Fruit fly (Drosophila melanogaster): ENCODE measurements around the gene CG5946.

DNA sequence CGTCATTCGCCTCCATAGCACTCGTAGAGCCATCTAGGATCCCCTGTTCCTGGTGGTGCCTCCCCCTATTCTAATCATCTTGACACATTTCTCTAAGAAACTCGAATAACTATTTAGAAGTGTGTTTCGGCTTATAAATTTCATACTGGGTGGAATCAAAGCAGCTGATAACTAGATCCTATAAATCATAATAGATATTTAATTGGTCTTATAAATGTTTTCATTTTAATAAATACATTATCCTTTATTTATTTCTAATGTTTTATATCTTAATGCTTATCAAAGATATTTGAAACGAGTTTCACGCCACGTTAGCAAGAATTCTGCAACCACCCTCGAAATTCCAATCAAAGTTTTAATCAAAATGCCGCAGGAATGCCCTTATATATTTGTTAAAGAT, 49.1 kb upstream of the CG5946 start, which contains the start of gene CG5906:
- TF ChIP-seq EcR (GFP tag; optimal IDR thresholded peaks at IDR 0.05) (no peak), pan (optimal IDR thresholded peaks at IDR 0.05) (no peak), usp (GFP tag; optimal IDR thresholded peaks at IDR 0.05) (no peak), psq (optimal IDR thresholded peaks at IDR 0.05) (no peak), CG8478 (optimal IDR thresholded peaks at IDR 0.05) (no peak), Dll (optimal IDR thresholded peaks at IDR 0.05) (no peak)
